Worm (Caenorhabditis elegans): ENCODE measurements around the gene fbxb-107.

Gene fbxb-107

ce11 chrII:2800550-2801233 lies 42.1 kb downstream of the fbxb-107 start, which contains the start of gene nhr-119 (continued):
- TF ChIP-seq lim-7 (GFP tag; IDR thresholded peaks at IDR 0.05) (no peak), lin-1 (GFP tag; IDR thresholded peaks at IDR 0.05) (peak; percentile 74), ceh-44 (GFP tag; IDR thresholded peaks at IDR 0.05) (no peak), nhr-25 (tag; optimal IDR thresholded peaks at IDR 0.05; ENCODE audit: borderline replicate concordance, insufficient read depth) (no peak), nhr-111 (GFP tag; optimal IDR thresholded peaks at IDR 0.05) (no peak), madf-9 (GFP tag; conservative IDR thresholded peaks at IDR 0.05) (no peak), mxl-3 (GFP tag; optimal IDR thresholded peaks at IDR 0.05) (peak; percentile 89), F49E8.2 (tag; optimal IDR thresholded peaks at IDR 0.05; ENCODE audit: borderline replicate concordance) (no peak), daf-12 (tag; optimal IDR thresholded peaks at IDR 0.05) (no peak), ZK546.5 (tag; optimal IDR thresholded peaks at IDR 0.05) (no peak), arid-1 (GFP tag; conservative IDR thresholded peaks at IDR 0.05) (no peak), D1046.2 (GFP tag; IDR thresholded peaks at IDR 0.05) (no peak), mdt-29 (GFP tag; IDR thresholded peaks at IDR 0.05) (0 out of 2 replicates have a peak, but pooled peaks have one; percentile 31), egl-27 (tag; optimal IDR thresholded peaks at IDR 0.05) (no peak), ceh-62 (tag; optimal IDR thresholded peaks at IDR 0.05) (no peak), nhr-237 (tag; optimal IDR thresholded peaks at IDR 0.05) (no peak), dmd-9 (GFP tag; IDR thresholded peaks at IDR 0.05) (no peak), ces-1 (GFP tag; optimal IDR thresholded peaks at IDR 0.05) (no peak), nhr-6 (tag; optimal IDR thresholded peaks at IDR 0.05) (peak; percentile 44), daf-16 (GFP tag; optimal IDR thresholded peaks at IDR 0.05) (peak in 1 of 2 experiments; percentile 15), daf-16 (tag; optimal IDR thresholded peaks at IDR 0.05) (peak; percentile 37), ztf-11 (tag; optimal IDR thresholded peaks at IDR 0.05) (no peak), zfp-2 (tag; optimal IDR thresholded peaks at IDR 0.05) (no peak), unc-130 (GFP tag; optimal IDR thresholded peaks at IDR 0.05) (no peak), tra-1 (GFP tag; IDR thresholded peaks at IDR 0.05) (peak; percentile 83), ZK337.2 (GFP tag; IDR thresholded peaks at IDR 0.05) (no peak), ceh-28 (tag; optimal IDR thresholded peaks at IDR 0.05) (peak; percentile 19), F10B5.3 (tag; optimal IDR thresholded peaks at IDR 0.05) (no peak), ama-1 (optimal IDR thresholded peaks at IDR 0.05) (no peak), hmg-1.1 (GFP tag; IDR thresholded peaks at IDR 0.05) (peak; percentile 59), T26A8.4 (GFP tag; IDR thresholded peaks at IDR 0.05) (peak; percentile 74), lin-38 (GFP tag; IDR thresholded peaks at IDR 0.05) (peak; percentile 35; the same call in 1 of the 2 replicates), mxl-2 (GFP tag; conservative IDR thresholded peaks at IDR 0.05) (no peak), nhr-48 (tag; optimal IDR thresholded peaks at IDR 0.05) (peak; percentile 93), F37D6.2 (tag; optimal IDR thresholded peaks at IDR 0.05) (no peak), tag-97 (GFP tag; IDR thresholded peaks at IDR 0.05) (no peak), hlh-11 (tag; optimal IDR thresholded peaks at IDR 0.05) (peak; percentile 93), lsy-2 (tag; optimal IDR thresholded peaks at IDR 0.05) (peak in 1 of 2 experiments; percentile 76), Y48G9A.11 (GFP tag; IDR thresholded peaks at IDR 0.05) (no peak), jun-1 (tag; optimal IDR thresholded peaks at IDR 0.05) (peak; percentile 22), pqm-1 (tag; optimal IDR thresholded peaks at IDR 0.05) (peak; percentile 56), zip-11 (GFP tag; IDR thresholded peaks at IDR 0.05) (no peak), ctbp-1 (GFP tag; IDR thresholded peaks at IDR 0.05) (no peak), nhr-11 (tag; optimal IDR thresholded peaks at IDR 0.05) (no peak), ceh-82 (tag; optimal IDR thresholded peaks at IDR 0.05) (no peak), fkh-10 (GFP tag; optimal IDR thresholded peaks at IDR 0.05) (no peak), duxl-1 (tag; optimal IDR thresholded peaks at IDR 0.05; ENCODE audit: poor library complexity) (peak; percentile 47), unc-39 (tag; optimal IDR thresholded peaks at IDR 0.05) (no peak), nhr-28 (tag; optimal IDR thresholded peaks at IDR 0.05) (peak; percentile 91), lin-15B (tag; optimal IDR thresholded peaks at IDR 0.05) (no peak), lin-29 (GFP tag; IDR thresholded peaks at IDR 0.05) (no peak)
